Worm (Caenorhabditis elegans): Measurements from ENCODE around the gene col-41.

Gene col-41

ce11 chrX:15221107-15221506, 44.8 kb upstream of the col-41 start:
- TF ChIP-seq lsy-2 (tag; optimal IDR thresholded peaks at IDR 0.05): no peak
- TF ChIP-seq unc-39 (tag; optimal IDR thresholded peaks at IDR 0.05): no peak
- no peak for TF ChIP-seq nhr-21 (tag; optimal IDR thresholded peaks at IDR 0.05)
- no peak for TF ChIP-seq crh-2 (tag; optimal IDR thresholded peaks at IDR 0.05)
- no peak for TF ChIP-seq zag-1 (tag; optimal IDR thresholded peaks at IDR 0.05)
- TF ChIP-seq fos-1 (tag; optimal IDR thresholded peaks at IDR 0.05): no peak
- no peak for TF ChIP-seq ZK546.5 (tag; optimal IDR thresholded peaks at IDR 0.05)
- no peak for TF ChIP-seq nhr-77 (tag; optimal IDR thresholded peaks at IDR 0.05)
- TF ChIP-seq aly-2 (tag; optimal IDR thresholded peaks at IDR 0.05): no peak
- no peak for TF ChIP-seq ceh-82 (tag; optimal IDR thresholded peaks at IDR 0.05)
- TF ChIP-seq nhr-12 (tag; optimal IDR thresholded peaks at IDR 0.05): no peak

- TF ChIP-seq sma-9 (GFP tag; optimal IDR thresholded peaks at IDR 0.05): peak; percentile 21
- TF ChIP-seq sma-9 (tag; optimal IDR thresholded peaks at IDR 0.05): no peak
- TF ChIP-seq sem-4 (tag; optimal IDR thresholded peaks at IDR 0.05): no peak
- no peak for TF ChIP-seq nhr-11 (tag; optimal IDR thresholded peaks at IDR 0.05)
- TF ChIP-seq unc-55 (GFP tag; optimal IDR thresholded peaks at IDR 0.05): peak; percentile 1
Observed at ce11 chrX:15215272-15215671, 39.0 kb upstream of the col-41 start.

ce11 chrX:15213182-15213829, 37.0 kb upstream of the col-41 start, which contains the start of the genes H03A11.13 and famk-1:
H03A11.13 (minus strand) TSS chrX:15213232.
famk-1 (minus strand) TSS chrX:15213259.
- TF ChIP-seq lsy-2 (tag; optimal IDR thresholded peaks at IDR 0.05): no peak
- TF ChIP-seq sma-9 (GFP tag; optimal IDR thresholded peaks at IDR 0.05): no peak
- no peak for TF ChIP-seq sma-9 (tag; optimal IDR thresholded peaks at IDR 0.05)
- TF ChIP-seq alr-1 (tag; optimal IDR thresholded peaks at IDR 0.05): no peak
- no peak for TF ChIP-seq unc-62 (GFP tag; optimal IDR thresholded peaks at IDR 0.05)
- TF ChIP-seq C34F6.9 (tag; optimal IDR thresholded peaks at IDR 0.05): no peak
- no peak for TF ChIP-seq mdl-1 (tag; optimal IDR thresholded peaks at IDR 0.05)
- TF ChIP-seq ceh-82 (tag; optimal IDR thresholded peaks at IDR 0.05): no peak
- no peak for TF ChIP-seq mab-5 (tag; optimal IDR thresholded peaks at IDR 0.05)
- no peak for TF ChIP-seq snpc-4 (tag; optimal IDR thresholded peaks at IDR 0.05)
- no peak for TF ChIP-seq ama-1 (optimal IDR thresholded peaks at IDR 0.05)
- no peak for TF ChIP-seq peb-1 (tag; optimal IDR thresholded peaks at IDR 0.05)
- TF ChIP-seq unc-55 (GFP tag; optimal IDR thresholded peaks at IDR 0.05): no peak
- TF ChIP-seq ZK546.5 (tag; optimal IDR thresholded peaks at IDR 0.05): no peak
- TF ChIP-seq nhr-10 (tag; optimal IDR thresholded peaks at IDR 0.05): no peak
- TF ChIP-seq Y55F3AM.14 (GFP tag; optimal IDR thresholded peaks at IDR 0.05): no peak
- no peak for TF ChIP-seq nhr-21 (tag; optimal IDR thresholded peaks at IDR 0.05)
- TF ChIP-seq zag-1 (tag; optimal IDR thresholded peaks at IDR 0.05): no peak
- TF ChIP-seq aly-2 (tag; optimal IDR thresholded peaks at IDR 0.05): no peak
- no peak for TF ChIP-seq nhr-6 (tag; optimal IDR thresholded peaks at IDR 0.05)

DNA sequence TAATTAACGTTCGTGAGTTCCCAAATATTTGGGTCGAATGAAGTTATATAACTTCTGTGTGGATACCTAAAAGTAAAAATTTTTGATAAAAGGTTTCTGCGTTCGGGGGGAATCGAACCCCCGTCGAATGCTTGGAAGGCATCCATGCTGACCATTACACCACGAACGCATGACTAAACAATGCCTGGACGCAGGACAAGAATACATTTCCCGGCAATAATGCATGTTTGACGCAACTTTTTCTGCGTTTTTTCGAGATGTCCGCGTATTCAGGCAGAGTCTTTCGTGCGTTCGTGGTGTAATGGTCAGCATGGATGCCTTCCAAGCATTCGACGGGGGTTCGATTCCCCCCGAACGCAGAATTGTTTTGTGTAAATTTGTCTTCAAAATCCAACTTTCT, 24.4 kb upstream of the col-41 start:
- TF ChIP-seq nhr-129 (tag; optimal IDR thresholded peaks at IDR 0.05) (peak; percentile 51), lsy-2 (tag; optimal IDR thresholded peaks at IDR 0.05) (peak in 1 of 2 experiments; percentile 61), nhr-77 (tag; optimal IDR thresholded peaks at IDR 0.05) (peak; percentile 15), unc-55 (GFP tag; optimal IDR thresholded peaks at IDR 0.05) (peak; percentile 65), sma-9 (GFP tag; optimal IDR thresholded peaks at IDR 0.05) (peak; percentile 75), sma-9 (tag; optimal IDR thresholded peaks at IDR 0.05) (no peak), sma-3 (GFP tag; optimal IDR thresholded peaks at IDR 0.05) (peak; percentile 66), sem-4 (tag; optimal IDR thresholded peaks at IDR 0.05) (peak; percentile 26), nhr-12 (tag; optimal IDR thresholded peaks at IDR 0.05) (no peak), gmeb-1 (tag; optimal IDR thresholded peaks at IDR 0.05) (peak; percentile 59), egl-27 (tag; optimal IDR thresholded peaks at IDR 0.05) (peak; percentile 46), crh-2 (tag; optimal IDR thresholded peaks at IDR 0.05) (peak; percentile 17), lin-11 (tag; optimal IDR thresholded peaks at IDR 0.05) (peak; percentile 32), lin-13 (GFP tag; optimal IDR thresholded peaks at IDR 0.05) (peak; percentile 25), skn-1 (tag; optimal IDR thresholded peaks at IDR 0.05) (no peak), fos-1 (tag; optimal IDR thresholded peaks at IDR 0.05) (peak; percentile 48), Y55F3AM.14 (GFP tag; optimal IDR thresholded peaks at IDR 0.05) (peak; percentile 48), nhr-21 (tag; optimal IDR thresholded peaks at IDR 0.05) (peak; percentile 66), F13H6.1 (tag; optimal IDR thresholded peaks at IDR 0.05) (peak; percentile 39), nhr-23 (tag; optimal IDR thresholded peaks at IDR 0.05) (no peak), nhr-237 (tag; optimal IDR thresholded peaks at IDR 0.05) (no peak), ztf-11 (tag; optimal IDR thresholded peaks at IDR 0.05) (no peak), ZK546.5 (tag; optimal IDR thresholded peaks at IDR 0.05) (no peak)

All from whole organism, L2 larva.